Worm (Caenorhabditis elegans): ENCODE data around the gene npr-26.

- TF ChIP-seq nhr-77 (tag; optimal IDR thresholded peaks at IDR 0.05): no peak
- no peak for TF ChIP-seq unc-62 (GFP tag; optimal IDR thresholded peaks at IDR 0.05)
- no peak for TF ChIP-seq blmp-1 (tag; optimal IDR thresholded peaks at IDR 0.05)
- no peak for TF ChIP-seq pqm-1 (tag; optimal IDR thresholded peaks at IDR 0.05)
Observed at ce11 chrIV:17435228-17435627, 17.6 kb upstream of the npr-26 start.
